Fruit fly (Drosophila melanogaster) whole organism, prepupa: ENCODE measurements around the gene Ucp4A.

Experiments
- Blimp-1 ChIP-seq: fragments of 200-800 bp; sonication (Bioruptor generic); optimal IDR thresholded peaks from 3 replicates; lab custom pipeline; 2017; ENCODE audit warnings: missing biosample characterization, missing genetic modification characterization, mild to moderate bottlenecking, moderate library complexity, missing genetic modification reagents
- CG10631 ChIP-seq: fragments of 200-800 bp; sonication (Bioruptor generic); optimal IDR thresholded peaks from 2 replicates; lab custom pipeline; 2016; ENCODE audit warnings: missing biosample characterization, missing genetic modification characterization
- CG10669 ChIP-seq: fragments of 200-800 bp; sonication (Bioruptor generic); optimal IDR thresholded peaks from 3 replicates; lab custom pipeline; 2018; ENCODE audit warnings: missing biosample characterization, mild to moderate bottlenecking, missing genetic modification characterization, moderate library complexity
- CG11294 ChIP-seq: fragments of 200-800 bp; sonication (Bioruptor generic); IDR thresholded peaks from 2 replicates; pipeline ENCODE4 v1.3.6; 2022; ENCODE audit warnings: missing biosample characterization, missing genetic modification characterization
- CG11762 ChIP-seq: fragments of 200-800 bp; sonication (Bioruptor generic); optimal IDR thresholded peaks from 3 replicates; lab custom pipeline; 2016; ENCODE audit warnings: missing biosample characterization, missing genetic modification characterization; ENCODE audit not compliant: insufficient read depth
- CG11902 ChIP-seq: fragments of 200-800 bp; sonication (Bioruptor generic); optimal IDR thresholded peaks from 3 replicates; lab custom pipeline; 2016; ENCODE audit warnings: missing biosample characterization, missing genetic modification characterization
- CG15336 ChIP-seq: fragments of 200-800 bp; sonication (Bioruptor generic); IDR thresholded peaks from 2 replicates; pipeline ENCODE4 v1.3.6; 2022; ENCODE audit warnings: missing biosample characterization, missing genetic modification characterization
- CG16779 ChIP-seq: fragments of 200-800 bp; sonication (Bioruptor generic); optimal IDR thresholded peaks from 3 replicates; lab custom pipeline; 2017; ENCODE audit warnings: missing biosample characterization, mild to moderate bottlenecking, missing genetic modification characterization
- CG3032 ChIP-seq: fragments of 200-800 bp; optimal IDR thresholded peaks from 2 replicates; lab custom pipeline; 2019; ENCODE audit warnings: missing biosample characterization, mild to moderate bottlenecking, missing genetic modification characterization, moderate library complexity
- CG31627 ChIP-seq: fragments of 200-800 bp; sonication (Bioruptor generic); optimal IDR thresholded peaks from 3 replicates; lab custom pipeline; 2016; ENCODE audit warnings: missing biosample characterization, missing genetic modification characterization
- CG34406 ChIP-seq: fragments of 200-800 bp; sonication (Bioruptor generic); optimal IDR thresholded peaks from 3 replicates; lab custom pipeline; 2016; ENCODE audit warnings: missing biosample characterization, missing genetic modification characterization
- CG6276 ChIP-seq: fragments of 200-800 bp; sonication (Bioruptor generic); optimal IDR thresholded peaks from 2 replicates; lab custom pipeline; 2017; ENCODE audit warnings: missing biosample characterization, mild to moderate bottlenecking, missing genetic modification characterization
- CG6792 ChIP-seq: fragments of 200-800 bp; sonication (Bioruptor generic); optimal IDR thresholded peaks from 3 replicates; lab custom pipeline; 2016; ENCODE audit warnings: missing biosample characterization, missing genetic modification characterization
- CG7368 ChIP-seq: fragments of 200-800 bp; sonication (Bioruptor generic); optimal IDR thresholded peaks from 3 replicates; lab custom pipeline; 2016; ENCODE audit warnings: missing biosample characterization, missing genetic modification characterization
- CG8632 ChIP-seq: fragments of 200-800 bp; sonication (Bioruptor generic); optimal IDR thresholded peaks from 3 replicates; lab custom pipeline; 2016; ENCODE audit warnings: missing biosample characterization, missing genetic modification characterization
- CG9139 ChIP-seq: fragments of 200-800 bp; sonication (Bioruptor generic); optimal IDR thresholded peaks from 3 replicates; lab custom pipeline; 2017; ENCODE audit warnings: missing biosample characterization, mild to moderate bottlenecking, missing genetic modification characterization
- Eip75B ChIP-seq: fragments of 200-800 bp; sonication (Bioruptor generic); optimal IDR thresholded peaks from 3 replicates; lab custom pipeline; 2016; ENCODE audit warnings: missing biosample characterization, missing genetic modification characterization
- Eip78C ChIP-seq: fragments of 200-800 bp; sonication (Bioruptor generic); peaks from one replicate; lab custom pipeline; 2016; ENCODE audit warnings: missing biosample characterization, missing genetic modification characterization
- Ets21C ChIP-seq: fragments of 200-800 bp; sonication (Bioruptor generic); optimal IDR thresholded peaks from 3 replicates; lab custom pipeline; 2016; ENCODE audit warnings: missing biosample characterization, missing genetic modification characterization
- Gug ChIP-seq: fragments of 200-800 bp; sonication (Bioruptor generic); IDR thresholded peaks from 2 replicates; pipeline ENCODE4 v1.3.6; 2022; ENCODE audit warnings: missing biosample characterization, missing genetic modification characterization
- Hr39 ChIP-seq: fragments of 200-800 bp; sonication (Bioruptor generic); optimal IDR thresholded peaks from 2 replicates; lab custom pipeline; 2016; ENCODE audit warnings: missing biosample characterization, missing genetic modification characterization
- Hr4 ChIP-seq: fragments of 200-800 bp; sonication (Bioruptor generic); optimal IDR thresholded peaks from 3 replicates; lab custom pipeline; 2016; ENCODE audit warnings: missing biosample characterization, missing genetic modification characterization
- Lpt ChIP-seq: fragments of 200-800 bp; sonication (Bioruptor generic); optimal IDR thresholded peaks from 3 replicates; lab custom pipeline; 2016; ENCODE audit warnings: missing biosample characterization, missing genetic modification characterization
- Met ChIP-seq: fragments of 200-800 bp; sonication (Bioruptor generic); optimal IDR thresholded peaks from 3 replicates; lab custom pipeline; 2016; ENCODE audit warnings: missing biosample characterization, missing genetic modification characterization
- OdsH ChIP-seq: fragments of 200-800 bp; sonication (Bioruptor generic); optimal IDR thresholded peaks from 3 replicates; lab custom pipeline; 2016; ENCODE audit warnings: missing biosample characterization, missing genetic modification characterization
- Smox ChIP-seq: fragments of 200-800 bp; sonication (Bioruptor generic); optimal IDR thresholded peaks from 3 replicates; lab custom pipeline; 2016; ENCODE audit warnings: missing biosample characterization, missing genetic modification characterization
- Sox102F ChIP-seq: fragments of 200-800 bp; sonication (Bioruptor generic); optimal IDR thresholded peaks from 2 replicates; lab custom pipeline; 2016; ENCODE audit warnings: missing biosample characterization, mild to moderate bottlenecking, missing genetic modification characterization
- Sox14 ChIP-seq: fragments of 200-800 bp; sonication (Bioruptor generic); optimal IDR thresholded peaks from 3 replicates; lab custom pipeline; 2016; ENCODE audit warnings: missing biosample characterization, missing genetic modification characterization
- Sox15 ChIP-seq: fragments of 200-800 bp; sonication (Bioruptor generic); optimal IDR thresholded peaks from 3 replicates; lab custom pipeline; 2016; ENCODE audit warnings: missing biosample characterization, missing genetic modification characterization
- achi ChIP-seq: fragments of 200-800 bp; sonication (Bioruptor generic); optimal IDR thresholded peaks from 3 replicates; lab custom pipeline; 2016; ENCODE audit warnings: missing biosample characterization, missing genetic modification characterization
- cyc ChIP-seq: fragments of 200-800 bp; sonication (Bioruptor generic); optimal IDR thresholded peaks from 3 replicates; lab custom pipeline; 2016; ENCODE audit warnings: missing biosample characterization, missing genetic modification characterization
- dac ChIP-seq: fragments of 200-800 bp; sonication (Bioruptor generic); optimal IDR thresholded peaks from 2 replicates; lab custom pipeline; 2017; ENCODE audit warnings: missing biosample characterization, mild to moderate bottlenecking, missing genetic modification characterization
- dsx ChIP-seq: fragments of 200-800 bp; optimal IDR thresholded peaks from 3 replicates; lab custom pipeline; 2019; ENCODE audit warnings: missing biosample characterization, mild to moderate bottlenecking, missing genetic modification characterization, moderate library complexity; ENCODE audit not compliant: poor library complexity, severe bottlenecking
- eg ChIP-seq: fragments of 200-800 bp; sonication (Bioruptor generic); IDR thresholded peaks from 3 replicates; pipeline ENCODE4 v1.3.6; 2022; ENCODE audit warnings: missing biosample characterization, missing genetic modification characterization
- esn ChIP-seq: fragments of 200-800 bp; sonication (Bioruptor generic); optimal IDR thresholded peaks from 2 replicates; lab custom pipeline; 2016; ENCODE audit warnings: missing biosample characterization, mild to moderate bottlenecking, missing genetic modification characterization, moderate library complexity
- fkh ChIP-seq: fragments of 200-800 bp; sonication (Bioruptor generic); optimal IDR thresholded peaks from 3 replicates; lab custom pipeline; 2017; ENCODE audit warnings: missing biosample characterization, mild to moderate bottlenecking, missing genetic modification characterization, moderate library complexity
- lz ChIP-seq: fragments of 200-800 bp; sonication (Bioruptor generic); optimal IDR thresholded peaks from 3 replicates; lab custom pipeline; 2016; ENCODE audit warnings: missing biosample characterization, missing genetic modification characterization
- net ChIP-seq: fragments of 200-800 bp; sonication (Bioruptor generic); optimal IDR thresholded peaks from 3 replicates; lab custom pipeline; 2016; ENCODE audit warnings: missing biosample characterization, missing genetic modification characterization
- pdm3 ChIP-seq: fragments of 200-800 bp; sonication (Bioruptor generic); optimal IDR thresholded peaks from 3 replicates; lab custom pipeline; 2016; ENCODE audit warnings: missing biosample characterization, missing genetic modification characterization
- spab ChIP-seq: fragments of 200-800 bp; sonication (Bioruptor generic); optimal IDR thresholded peaks from 2 replicates; lab custom pipeline; 2017; ENCODE audit warnings: missing biosample characterization, mild to moderate bottlenecking, missing genetic modification characterization, missing genetic modification reagents
- ss ChIP-seq, 2 experiments: fragments of 200-800 bp; sonication (Bioruptor generic); optimal IDR thresholded peaks; 2 replicates in 1 of 2; 3 replicates in 1 of 2; lab custom pipeline; 2017 to 2018; ENCODE audit warnings: mild to moderate bottlenecking in 2 of 2, missing biosample characterization in 2 of 2, missing genetic modification characterization in 2 of 2, moderate library complexity in 1 of 2
- svp ChIP-seq: fragments of 200-800 bp; sonication (Bioruptor generic); peaks from one replicate; lab custom pipeline; 2016; ENCODE audit warnings: missing biosample characterization, missing genetic modification characterization
- topi ChIP-seq: fragments of 200-800 bp; sonication (Bioruptor generic); optimal IDR thresholded peaks from 3 replicates; lab custom pipeline; 2016; ENCODE audit warnings: missing biosample characterization, missing genetic modification characterization
- vri ChIP-seq: fragments of 200-800 bp; sonication (Bioruptor generic); optimal IDR thresholded peaks from 3 replicates; lab custom pipeline; 2016; ENCODE audit warnings: missing biosample characterization, mild to moderate bottlenecking, missing genetic modification characterization

Ucp4A gene

DNA sequence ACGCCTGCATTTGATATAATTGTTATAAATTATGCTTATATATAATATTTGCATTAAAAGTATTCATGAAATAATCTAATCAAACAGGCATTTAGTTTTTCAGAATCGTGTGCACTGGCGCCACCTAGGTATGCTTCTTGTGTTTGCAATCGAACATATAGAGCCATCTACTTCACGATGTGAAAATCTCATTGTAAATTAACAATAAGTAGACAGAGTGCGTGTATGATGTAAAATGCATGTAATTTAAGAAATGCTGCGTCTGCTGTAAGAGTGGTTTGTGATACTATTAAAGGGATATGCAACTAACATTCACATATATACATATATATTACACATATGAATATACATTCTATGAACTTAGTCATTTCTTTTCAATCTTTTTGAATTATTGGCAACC lies 24.5 kb upstream of the Ucp4A start (continued):
- TF ChIP-seq lz (peak; percentile 44), CG11762 (GFP tag; lab: Kevin White, UChicago) (no peak), net (no peak), fkh (no peak), CG34406 (no peak), CG11294 (GFP tag; lab: Robert Waterston, UW) (no peak), topi (GFP tag; lab: Kevin White, UChicago) (no peak), CG10669 (GFP tag; lab: Kevin White, UChicago) (no peak), Ets21C (GFP tag; lab: Kevin White, UChicago) (no peak), Sox14 (GFP tag; lab: Kevin White, UChicago) (peak; percentile 5), CG6792 (no peak), OdsH (GFP tag; lab: Kevin White, UChicago) (no peak), pdm3 (GFP tag; lab: Kevin White, UChicago) (peak; percentile 22), CG8632 (GFP tag; lab: Kevin White, UChicago) (no peak), Hr4 (GFP tag; lab: Kevin White, UChicago) (no peak), CG9139 (no peak), Eip75B (GFP tag; lab: Kevin White, UChicago) (no peak), achi (no peak), Lpt (no peak), Blimp-1 (GFP tag; lab: Kevin White, UChicago) (no peak), Smox (GFP tag; lab: Kevin White, UChicago) (no peak), esn (GFP tag; lab: Kevin White, UChicago) (peak; percentile 6), dac (GFP tag; lab: Kevin White, UChicago) (no peak)

DNA sequence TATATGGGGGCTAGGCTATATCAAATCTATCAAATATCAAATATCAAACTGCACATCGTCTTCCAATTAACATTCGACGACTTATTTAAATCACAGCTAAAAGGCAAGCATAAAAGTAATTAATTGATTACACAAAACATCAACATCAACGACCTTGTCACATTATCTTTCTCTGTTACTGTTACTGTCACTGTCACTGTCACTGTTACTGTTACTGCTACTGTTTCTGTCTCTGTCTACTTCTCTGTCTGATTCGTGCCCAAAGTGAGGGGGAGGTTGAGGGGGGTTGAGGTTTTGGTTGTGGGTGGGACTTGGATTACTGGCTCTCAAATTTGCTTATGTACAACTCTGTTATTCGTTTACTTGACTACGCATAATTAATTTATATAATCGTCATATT lies 23.3 kb upstream of the Ucp4A start:
- TF ChIP-seq vri (GFP tag; lab: Kevin White, UChicago) (no peak), CG10669 (GFP tag; lab: Kevin White, UChicago) (no peak), pdm3 (GFP tag; lab: Kevin White, UChicago) (no peak), Sox15 (no peak), CG6276 (no peak), svp (GFP tag; lab: Kevin White, UChicago) (peak; percentile 34), Hr39 (GFP tag; lab: Kevin White, UChicago) (peak; percentile 7), CG16779 (tag; lab: Kevin White, UChicago) (no peak), fkh (peak; percentile 9), Eip78C (GFP tag; lab: Kevin White, UChicago) (peak; percentile 33), CG6792 (no peak)

DNA sequence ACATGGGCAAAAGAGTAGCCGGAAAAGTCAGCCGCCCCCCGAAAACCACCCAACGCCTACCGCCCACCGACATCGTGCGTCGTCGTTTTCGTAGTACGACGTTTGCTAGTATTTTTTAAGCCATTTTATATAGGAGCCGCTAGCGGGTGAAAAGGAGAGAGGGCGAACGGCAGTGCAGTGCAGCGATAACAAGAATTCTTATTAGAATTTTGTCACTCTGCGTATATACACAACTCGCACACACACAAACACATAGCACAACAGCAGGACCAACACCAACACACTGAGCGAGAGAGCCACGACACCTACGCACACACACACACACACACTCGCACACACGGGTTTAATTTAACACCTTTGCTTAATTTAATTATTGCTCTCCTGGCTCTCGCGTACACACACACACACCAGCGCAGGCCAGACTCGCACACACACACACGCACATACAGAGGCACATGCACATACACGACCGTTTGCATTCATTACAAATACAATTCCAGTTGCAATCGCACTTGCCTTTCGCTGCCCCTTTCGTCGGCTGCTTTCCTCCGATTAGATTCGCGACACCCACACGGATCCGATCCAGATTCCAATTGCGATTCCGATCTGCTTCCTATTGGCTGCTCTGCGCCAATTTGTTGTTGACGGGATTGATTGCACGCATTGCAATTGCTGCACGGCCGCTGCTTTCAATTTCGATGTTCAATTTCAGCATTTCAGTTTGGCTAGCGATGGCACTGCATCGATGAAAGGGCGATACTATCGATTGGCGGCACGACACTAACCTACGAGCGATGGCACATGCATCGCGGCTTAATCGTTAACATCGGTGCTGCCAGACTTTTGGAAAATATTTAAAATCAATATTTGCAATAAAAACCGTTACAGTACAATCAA lies 17.7 kb upstream of the Ucp4A start, which contains the start of gene Socs16D:
Gene Socs16D, minus strand, starts transcription at position 758 of the 897 bp plus-strand sequence.
- TF ChIP-seq CG10631 (peak; percentile 1), Gug (GFP tag; lab: Robert Waterston, UW) (no peak), lz (peak; percentile 26), CG15336 (peak; percentile 46), Sox14 (GFP tag; lab: Kevin White, UChicago) (peak; percentile 15), topi (GFP tag; lab: Kevin White, UChicago) (peak; percentile 47), Lpt (peak; percentile 52), ss (GFP tag; optimal IDR thresholded peaks at IDR 0.05; lab: Kevin White, UChicago) (peak; percentile 60 to 61), CG11902 (GFP tag; lab: Kevin White, UChicago) (no peak), OdsH (GFP tag; lab: Kevin White, UChicago) (peak; percentile 33), net (no peak), Hr39 (GFP tag; lab: Kevin White, UChicago) (peak; percentile 1), Sox102F (GFP tag; lab: Kevin White, UChicago) (peak; percentile 45), CG16779 (tag; lab: Kevin White, UChicago) (peak; percentile 20), CG8632 (GFP tag; lab: Kevin White, UChicago) (peak; percentile 22), CG3032 (tag; lab: Kevin White, UChicago) (peak; percentile 14), CG9139 (no peak), CG7368 (GFP tag; lab: Kevin White, UChicago) (no peak), cyc (GFP tag; lab: Kevin White, UChicago) (peak; percentile 15), Met (peak; percentile 37), svp (GFP tag; lab: Kevin White, UChicago) (peak; percentile 52), dac (GFP tag; lab: Kevin White, UChicago) (no peak), pdm3 (GFP tag; lab: Kevin White, UChicago) (peak; percentile 27), vri (GFP tag; lab: Kevin White, UChicago) (peak; percentile 33), Smox (GFP tag; lab: Kevin White, UChicago) (peak; percentile 34), spab (GFP tag; lab: Kevin White, UChicago) (no peak), CG31627 (peak; percentile 32), esn (GFP tag; lab: Kevin White, UChicago) (peak; percentile 48), eg (GFP tag; lab: Robert Waterston, UW) (0 out of 3 replicates have a peak, but pooled peaks have one; percentile 10), CG34406 (no peak), dsx (peak; percentile 13)
